Worm (Caenorhabditis elegans): Measurements from ENCODE around the gene B0416.5.
A peak's percentile ranks its signal among the peaks of the same experiment; 100 is the strongest.

Gene B0416.5

ce11 chrX:9266512-9266911, 4.1 kb downstream of the B0416.5 start:
- TF ChIP-seq ZK546.5 (tag; optimal IDR thresholded peaks at IDR 0.05) (no peak), pha-4 (tag; optimal IDR thresholded peaks at IDR 0.05) (peak; percentile 57), mml-1 (tag; optimal IDR thresholded peaks at IDR 0.05) (no peak), sea-2 (GFP tag; optimal IDR thresholded peaks at IDR 0.05) (no peak), elt-2 (tag; optimal IDR thresholded peaks at IDR 0.05) (peak; percentile 67), hmg-11 (tag; optimal IDR thresholded peaks at IDR 0.05) (no peak), ceh-28 (tag; optimal IDR thresholded peaks at IDR 0.05) (no peak), mdl-1 (tag; optimal IDR thresholded peaks at IDR 0.05) (no peak)

ce11 chrX:9264636-9265035, 6.0 kb downstream of the B0416.5 start:
- TF ChIP-seq egl-27 (tag; optimal IDR thresholded peaks at IDR 0.05) (no peak), nhr-76 (tag; optimal IDR thresholded peaks at IDR 0.05) (no peak), pha-4 (tag; optimal IDR thresholded peaks at IDR 0.05) (peak; percentile 80), ama-1 (optimal IDR thresholded peaks at IDR 0.05) (peak; percentile 61), daf-12 (tag; optimal IDR thresholded peaks at IDR 0.05) (no peak), lin-15B (tag; optimal IDR thresholded peaks at IDR 0.05) (no peak), ceh-82 (tag; optimal IDR thresholded peaks at IDR 0.05) (no peak), nhr-11 (tag; optimal IDR thresholded peaks at IDR 0.05) (no peak), fkh-2 (tag; optimal IDR thresholded peaks at IDR 0.05) (no peak), jun-1 (tag; optimal IDR thresholded peaks at IDR 0.05) (peak; percentile 12), fos-1 (tag; optimal IDR thresholded peaks at IDR 0.05) (no peak), tbx-2 (tag; optimal IDR thresholded peaks at IDR 0.05) (no peak), nhr-28 (tag; optimal IDR thresholded peaks at IDR 0.05) (no peak), lin-39 (tag; optimal IDR thresholded peaks at IDR 0.05) (peak; percentile 76), ceh-9 (tag; optimal IDR thresholded peaks at IDR 0.05) (no peak), ztf-4 (tag; optimal IDR thresholded peaks at IDR 0.05) (no peak), elt-2 (tag; optimal IDR thresholded peaks at IDR 0.05) (peak; percentile 96), nhr-12 (tag; optimal IDR thresholded peaks at IDR 0.05) (no peak), mdl-1 (tag; optimal IDR thresholded peaks at IDR 0.05) (peak; percentile 42), sea-2 (GFP tag; optimal IDR thresholded peaks at IDR 0.05) (no peak), nfya-1 (tag; optimal IDR thresholded peaks at IDR 0.05; ENCODE audit: insufficient read depth) (peak; percentile 37), nhr-237 (tag; optimal IDR thresholded peaks at IDR 0.05) (no peak), nhr-25 (tag; optimal IDR thresholded peaks at IDR 0.05) (no peak), unc-39 (tag; optimal IDR thresholded peaks at IDR 0.05) (no peak), ZK546.5 (tag; optimal IDR thresholded peaks at IDR 0.05) (no peak), egl-5 (tag; optimal IDR thresholded peaks at IDR 0.05) (peak; percentile 24), hmg-11 (tag; optimal IDR thresholded peaks at IDR 0.05) (no peak), pqm-1 (tag; optimal IDR thresholded peaks at IDR 0.05) (peak; percentile 88), mml-1 (tag; optimal IDR thresholded peaks at IDR 0.05) (no peak), nhr-67 (tag; optimal IDR thresholded peaks at IDR 0.05) (no peak), eor-1 (tag; optimal IDR thresholded peaks at IDR 0.05) (no peak)

DNA sequence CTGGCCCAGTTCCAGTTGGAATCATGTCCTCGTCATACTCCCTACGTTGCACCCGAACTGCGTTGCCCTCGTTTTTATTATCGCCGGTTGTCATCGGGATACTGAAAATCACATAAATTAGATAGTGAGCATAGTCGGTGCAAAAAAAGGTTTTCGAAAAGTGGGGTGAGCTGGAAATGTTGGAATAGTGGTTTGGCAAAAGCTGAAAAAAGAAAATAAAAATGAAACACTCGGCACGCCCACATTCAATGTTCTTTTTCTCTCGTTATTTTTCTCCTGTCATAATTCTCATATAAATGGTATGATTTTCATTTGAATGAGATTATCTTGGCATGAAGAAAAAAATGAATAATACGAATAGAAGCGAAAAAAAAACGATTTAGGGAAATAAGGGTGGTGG, 6.4 kb downstream of the B0416.5 start, which contains the start of gene F18G5.6:
F18G5.6 (minus strand) TSS at position 101 of the 400 bp plus-strand sequence.
- TF ChIP-seq elt-2 (tag; optimal IDR thresholded peaks at IDR 0.05): no peak
- no peak for TF ChIP-seq nhr-77 (tag; optimal IDR thresholded peaks at IDR 0.05)
- TF ChIP-seq ceh-82 (tag; optimal IDR thresholded peaks at IDR 0.05): no peak
- no peak for TF ChIP-seq elt-3 (tag; optimal IDR thresholded peaks at IDR 0.05)
- TF ChIP-seq ZK546.5 (tag; optimal IDR thresholded peaks at IDR 0.05): no peak
- TF ChIP-seq daf-12 (tag; optimal IDR thresholded peaks at IDR 0.05): no peak
- TF ChIP-seq nhr-23 (tag; optimal IDR thresholded peaks at IDR 0.05): no peak
- TF ChIP-seq ceh-9 (tag; optimal IDR thresholded peaks at IDR 0.05): no peak
- TF ChIP-seq tbx-2 (tag; optimal IDR thresholded peaks at IDR 0.05): no peak

ce11 chrX:9261626-9262189, 8.9 kb downstream of the B0416.5 start:
- TF ChIP-seq elt-2 (tag; optimal IDR thresholded peaks at IDR 0.05): peak; percentile 33
- TF ChIP-seq nhr-12 (tag; optimal IDR thresholded peaks at IDR 0.05): no peak
- no peak for TF ChIP-seq pha-4 (tag; optimal IDR thresholded peaks at IDR 0.05)
- TF ChIP-seq R02D3.7 (tag; optimal IDR thresholded peaks at IDR 0.05): no peak
- no peak for TF ChIP-seq lsy-12 (tag; optimal IDR thresholded peaks at IDR 0.05)
